Worm (Caenorhabditis elegans): Measurements from ENCODE around the gene agr-1.

DNA sequence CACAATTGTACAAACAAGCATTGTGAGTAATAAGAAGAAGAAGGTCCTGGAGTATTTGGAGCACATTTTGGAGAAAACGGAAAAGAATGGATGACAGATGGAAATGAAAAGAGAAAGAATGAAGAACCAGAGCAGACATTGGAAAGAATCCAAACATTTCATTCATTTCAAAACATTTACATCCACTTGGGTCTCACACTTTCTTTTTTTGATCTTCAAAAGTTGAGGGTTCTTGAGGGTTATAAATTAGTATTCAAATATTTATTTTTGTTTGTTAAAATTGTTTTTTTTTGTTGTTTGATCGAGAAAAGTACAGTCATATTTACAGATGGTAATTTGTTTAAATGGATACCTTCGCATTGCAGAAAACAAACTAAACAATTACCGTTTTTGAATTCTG lies 41.3 kb downstream of the agr-1 start, which contains the start of gene T14B4.9:
- no peak for TF ChIP-seq unc-130 (GFP tag; optimal IDR thresholded peaks at IDR 0.05)
- no peak for TF ChIP-seq F26F4.8 (GFP tag; conservative IDR thresholded peaks at IDR 0.05)
- TF ChIP-seq ztf-11 (tag; optimal IDR thresholded peaks at IDR 0.05): no peak
- no peak for TF ChIP-seq ceh-82 (tag; optimal IDR thresholded peaks at IDR 0.05)
- no peak for TF ChIP-seq ZK337.2 (GFP tag; IDR thresholded peaks at IDR 0.05)
